Fruit fly (Drosophila melanogaster): ENCODE data around the gene CG31323.

CG31323 gene

dm6 chr3R:26170644-26171043, at the start of gene CG31323:
Gene CG31323 (plus strand): TSS chr3R:26170847.
- TF ChIP-seq Dek (tag; optimal IDR thresholded peaks at IDR 0.05): no peak
- TF ChIP-seq CG7786 (GFP tag; optimal IDR thresholded peaks at IDR 0.05): no peak
- TF ChIP-seq zen (tag; optimal IDR thresholded peaks at IDR 0.05): no peak
- peak; percentile 46 for TF ChIP-seq CG9437 (GFP tag; optimal IDR thresholded peaks at IDR 0.05)
- no peak for TF ChIP-seq CG9932 (GFP tag; IDR thresholded peaks at IDR 0.05)
- TF ChIP-seq da (GFP tag; optimal IDR thresholded peaks at IDR 0.05): no peak
- no peak for TF ChIP-seq CG1602 (GFP tag; optimal IDR thresholded peaks at IDR 0.05)
- no peak for TF ChIP-seq fu2 (GFP tag; optimal IDR thresholded peaks at IDR 0.05)
- no peak for TF ChIP-seq CG1024 (GFP tag; IDR thresholded peaks at IDR 0.05)
- TF ChIP-seq ewg (GFP tag; optimal IDR thresholded peaks at IDR 0.05): peak; percentile 74
- TF ChIP-seq CG2875 (GFP tag; optimal IDR thresholded peaks at IDR 0.05): no peak
- no peak for TF ChIP-seq CG9609 (GFP tag; optimal IDR thresholded peaks at IDR 0.05)
- TF ChIP-seq Adf1 (GFP tag; IDR thresholded peaks at IDR 0.05): peak; percentile 58
- TF ChIP-seq pzg (GFP tag; optimal IDR thresholded peaks at IDR 0.05): no peak
- TF ChIP-seq CG2678 (tag; optimal IDR thresholded peaks at IDR 0.05): no peak
- TF ChIP-seq Nf-YA (GFP tag; IDR thresholded peaks at IDR 0.05): no peak
- peak; percentile 51 for TF ChIP-seq Jarid2 (GFP tag; optimal IDR thresholded peaks at IDR 0.05)
- TF ChIP-seq CG18599 (GFP tag; optimal IDR thresholded peaks at IDR 0.05): peak; percentile 0
- TF ChIP-seq Meics (GFP tag; optimal IDR thresholded peaks at IDR 0.05): no peak
- no peak for TF ChIP-seq gcm (GFP tag; optimal IDR thresholded peaks at IDR 0.05)
- TF ChIP-seq CG12104 (GFP tag; optimal IDR thresholded peaks at IDR 0.05): no peak
- TF ChIP-seq CG7745 (tag; optimal IDR thresholded peaks at IDR 0.05): no peak
- TF ChIP-seq ATbp (GFP tag; optimal IDR thresholded peaks at IDR 0.05): no peak
- no peak for TF ChIP-seq fru (optimal IDR thresholded peaks at IDR 0.05)
- no peak for TF ChIP-seq pum (GFP tag; optimal IDR thresholded peaks at IDR 0.05)
- no peak for TF ChIP-seq ERR (GFP tag; optimal IDR thresholded peaks at IDR 0.05)
- no peak for TF ChIP-seq Ssrp (tag; optimal IDR thresholded peaks at IDR 0.05)
- TF ChIP-seq run (tag; optimal IDR thresholded peaks at IDR 0.05): no peak
- peak; percentile 80 for TF ChIP-seq Deaf1 (tag; optimal IDR thresholded peaks at IDR 0.05)
- no peak for TF ChIP-seq Blimp-1 (GFP tag; optimal IDR thresholded peaks at IDR 0.05)
- TF ChIP-seq abd-A (tag; optimal IDR thresholded peaks at IDR 0.05): peak; percentile 34
- TF ChIP-seq CG15696 (tag; optimal IDR thresholded peaks at IDR 0.05): no peak
- no peak for TF ChIP-seq CG4424 (GFP tag; optimal IDR thresholded peaks at IDR 0.05)
- no peak for TF ChIP-seq CG10543 (GFP tag; optimal IDR thresholded peaks at IDR 0.05)
- no peak for TF ChIP-seq crp (GFP tag; optimal IDR thresholded peaks at IDR 0.05)
- no peak for TF ChIP-seq CG11247 (GFP tag; IDR thresholded peaks at IDR 0.05)
- TF ChIP-seq cad (GFP tag; optimal IDR thresholded peaks at IDR 0.05): no peak
- TF ChIP-seq CG32532 (GFP tag; IDR thresholded peaks at IDR 0.05): no peak

dm6 chr3R:26121108-26121507, 49.5 kb upstream of the CG31323 start:
- TF ChIP-seq Bdp1 (GFP tag; optimal IDR thresholded peaks at IDR 0.05) (no peak), Nf-YB (GFP tag; optimal IDR thresholded peaks at IDR 0.05) (no peak), CG3726 (GFP tag; IDR thresholded peaks at IDR 0.05) (no peak), CG11560 (tag; IDR thresholded peaks at IDR 0.05) (no peak), gce (GFP tag; IDR thresholded peaks at IDR 0.05) (no peak), pb (GFP tag; optimal IDR thresholded peaks at IDR 0.05) (no peak), ase (GFP tag; IDR thresholded peaks at IDR 0.05) (no peak), nmo (GFP tag; optimal IDR thresholded peaks at IDR 0.05) (no peak), Sox102F (GFP tag; optimal IDR thresholded peaks at IDR 0.05) (peak; percentile 17), Hr3 (GFP tag; optimal IDR thresholded peaks at IDR 0.05) (peak; percentile 17), chinmo (GFP tag; IDR thresholded peaks at IDR 0.05; ENCODE audit: partially characterized antibody) (no peak), CG3163 (GFP tag; optimal IDR thresholded peaks at IDR 0.05) (no peak), CG1832 (GFP tag; optimal IDR thresholded peaks at IDR 0.05) (no peak), CG7556 (GFP tag; optimal IDR thresholded peaks at IDR 0.05) (peak; percentile 43), Dll (GFP tag; IDR thresholded peaks at IDR 0.05; ENCODE audit: partially characterized antibody) (no peak), otp (GFP tag; IDR thresholded peaks at IDR 0.05) (no peak)
